Worm (Caenorhabditis elegans) whole organism, late embryonic: ENCODE data around the gene F41E7.2.
A peak's percentile ranks its signal among the peaks of the same experiment; 100 is the strongest.

ENCODE experiments used
- C08G9.2 ChIP-seq: sonication (generic microtip); optimal IDR thresholded peaks from 2 replicates; lab custom pipeline; 2016; ENCODE audit warnings: mild to moderate bottlenecking, missing genetic modification characterization, moderate library complexity, missing compliant biosample characterization
- C38D4.7 ChIP-seq: fragments of 200-800 bp; sonication (Bioruptor generic); optimal IDR thresholded peaks from 2 replicates; lab custom pipeline; 2018; ENCODE audit warnings: mild to moderate bottlenecking, missing genetic modification characterization, moderate library complexity, missing compliant biosample characterization
- T23F11.4 ChIP-seq: fragments of 200-800 bp; sonication (Bioruptor generic); optimal IDR thresholded peaks from 2 replicates; lab custom pipeline; 2018; ENCODE audit warnings: mild to moderate bottlenecking, missing genetic modification characterization, missing compliant biosample characterization
- Y22D7AL.16 ChIP-seq: sonication (generic microtip); optimal IDR thresholded peaks from 2 replicates; lab custom pipeline; 2016; ENCODE audit warnings: missing genetic modification characterization, missing compliant biosample characterization
- ceh-14 ChIP-seq: sonication (generic microtip); optimal IDR thresholded peaks from 2 replicates; lab custom pipeline; 2016; ENCODE audit warnings: missing genotype, missing genetic modification characterization, missing compliant biosample characterization
- ceh-22 ChIP-seq: sonication (generic microtip); optimal IDR thresholded peaks from 2 replicates; lab custom pipeline; 2017; ENCODE audit warnings: missing biosample characterization, missing genetic modification characterization
- ceh-30 ChIP-seq: fragments of 150-350 bp; optimal IDR thresholded peaks from 2 replicates; lab custom pipeline; 2014; ENCODE audit warnings: missing biosample characterization, missing genetic modification characterization
- ceh-31 ChIP-seq: sonication (generic microtip); optimal IDR thresholded peaks from 2 replicates; lab custom pipeline; 2016; ENCODE audit warnings: missing genetic modification characterization, missing compliant biosample characterization
- ceh-34 ChIP-seq: sonication (generic microtip); optimal IDR thresholded peaks from 2 replicates; lab custom pipeline; 2016; ENCODE audit warnings: mild to moderate bottlenecking, missing genetic modification characterization, missing compliant biosample characterization
- ceh-6 ChIP-seq: fragments of 200-800 bp; sonication (Bioruptor generic); optimal IDR thresholded peaks from 2 replicates; lab custom pipeline; 2018; ENCODE audit warnings: mild to moderate bottlenecking, missing genetic modification characterization, missing compliant biosample characterization
- ceh-9 ChIP-seq: sonication (generic microtip); optimal IDR thresholded peaks from 2 replicates; lab custom pipeline; 2016; ENCODE audit warnings: mild to moderate bottlenecking, missing genetic modification characterization, inconsistent platforms, missing compliant biosample characterization
- dmd-4 ChIP-seq: sonication (generic microtip); optimal IDR thresholded peaks from 2 replicates; lab custom pipeline; 2016; ENCODE audit warnings: borderline replicate concordance, missing genetic modification characterization, missing compliant biosample characterization
- dve-1 ChIP-seq: sonication (generic microtip); optimal IDR thresholded peaks from 2 replicates; lab custom pipeline; 2017; ENCODE audit warnings: antibody characterized with exemption, mild to moderate bottlenecking, missing genetic modification characterization, missing compliant biosample characterization
- elt-2 ChIP-seq: sonication (generic microtip); optimal IDR thresholded peaks from 2 replicates; lab custom pipeline; 2016; ENCODE audit warnings: missing genetic modification reagents, missing genetic modification characterization, missing compliant biosample characterization
- eyg-1 ChIP-seq: sonication (generic microtip); optimal IDR thresholded peaks from 2 replicates; lab custom pipeline; 2016; ENCODE audit warnings: missing genotype, missing genetic modification characterization, missing compliant biosample characterization
- fkh-10 ChIP-seq: fragments of 150-350 bp; optimal IDR thresholded peaks from 2 replicates; lab custom pipeline; 2014; ENCODE audit warnings: missing biosample characterization, missing genetic modification reagents, missing genetic modification characterization
- hlh-15 ChIP-seq: sonication (generic microtip); optimal IDR thresholded peaks from 2 replicates; lab custom pipeline; 2016; ENCODE audit warnings: missing genetic modification characterization, missing compliant biosample characterization
- hlh-30 ChIP-seq: sonication (generic microtip); optimal IDR thresholded peaks from 2 replicates; lab custom pipeline; 2017; ENCODE audit warnings: antibody characterized with exemption, missing genetic modification characterization, missing compliant biosample characterization; ENCODE audit not compliant: insufficient read depth
- hlh-6 ChIP-seq: sonication (generic microtip); optimal IDR thresholded peaks from 2 replicates; lab custom pipeline; 2016; ENCODE audit warnings: missing genotype, missing genetic modification characterization, missing compliant biosample characterization
- hlh-8 ChIP-seq: sonication (generic microtip); optimal IDR thresholded peaks from 2 replicates; lab custom pipeline; 2016; ENCODE audit warnings: missing genotype, missing genetic modification characterization, missing compliant biosample characterization
- mec-3 ChIP-seq: sonication (generic microtip); optimal IDR thresholded peaks from 2 replicates; lab custom pipeline; 2016; ENCODE audit warnings: borderline replicate concordance, missing genetic modification characterization, missing compliant biosample characterization
- nfya-1 ChIP-seq: sonication (generic microtip); optimal IDR thresholded peaks from 2 replicates; lab custom pipeline; 2017; ENCODE audit warnings: missing genetic modification characterization, mild to moderate bottlenecking, missing compliant biosample characterization, antibody characterized with exemption, moderate library complexity
- odd-2 ChIP-seq: sonication (generic microtip); optimal IDR thresholded peaks from 2 replicates; lab custom pipeline; 2017; ENCODE audit warnings: antibody characterized with exemption, mild to moderate bottlenecking, missing genetic modification characterization, missing compliant biosample characterization
- pag-3 ChIP-seq: sonication (generic microtip); optimal IDR thresholded peaks from 2 replicates; lab custom pipeline; 2016; ENCODE audit warnings: missing compliant biosample characterization, missing genetic modification characterization, borderline replicate concordance
- pha-2 ChIP-seq: sonication (generic microtip); optimal IDR thresholded peaks from 2 replicates; lab custom pipeline; 2017; ENCODE audit warnings: mild to moderate bottlenecking, missing genetic modification characterization, missing compliant biosample characterization
- pha-4 ChIP-seq: fragments of 150-350 bp; optimal IDR thresholded peaks from 2 replicates; lab custom pipeline; 2018; ENCODE audit warnings: missing biosample characterization, missing genetic modification reagents, missing genetic modification characterization
- pros-1 ChIP-seq: fragments of 150-350 bp; optimal IDR thresholded peaks from 2 replicates; lab custom pipeline; 2014; ENCODE audit warnings: missing biosample characterization, missing genetic modification reagents, missing genetic modification characterization
- ref-2 ChIP-seq: sonication (generic microtip); optimal IDR thresholded peaks from 2 replicates; lab custom pipeline; 2016; ENCODE audit warnings: missing genetic modification characterization, missing compliant biosample characterization
- rnt-1 ChIP-seq: sonication (generic microtip); optimal IDR thresholded peaks from 2 replicates; lab custom pipeline; 2016; ENCODE audit warnings: missing genetic modification characterization, missing compliant biosample characterization
- sdc-2 ChIP-seq: sonication (generic microtip); optimal IDR thresholded peaks from 2 replicates; lab custom pipeline; 2016; ENCODE audit warnings: missing genotype, missing genetic modification characterization, missing compliant biosample characterization
- syd-9 ChIP-seq: sonication (generic microtip); optimal IDR thresholded peaks from 2 replicates; lab custom pipeline; 2016; ENCODE audit warnings: mild to moderate bottlenecking, missing genetic modification characterization, moderate library complexity, missing compliant biosample characterization
- tbx-2 ChIP-seq: sonication (generic microtip); optimal IDR thresholded peaks from 2 replicates; lab custom pipeline; 2016; ENCODE audit warnings: missing genetic modification characterization, missing compliant biosample characterization
- tbx-7 ChIP-seq: sonication (generic microtip); optimal IDR thresholded peaks from 2 replicates; lab custom pipeline; 2016; ENCODE audit warnings: missing genotype, missing genetic modification characterization, missing compliant biosample characterization
- ttx-3 ChIP-seq: sonication (generic microtip); optimal IDR thresholded peaks from 2 replicates; lab custom pipeline; 2016; ENCODE audit warnings: missing genetic modification reagents, missing genetic modification characterization, missing compliant biosample characterization
- unc-3 ChIP-seq, 2 experiments: fragments of 200-800 bp in 1 of 2; sonication (Bioruptor generic) in 1 of 2; sonication (generic microtip) in 1 of 2; conservative IDR thresholded peaks in 1 of 2; optimal IDR thresholded peaks in 1 of 2; 2 replicates each; pipeline versions ENCODE4 v1.3.6 to Lab custom; 2016 to 2022; ENCODE audit warnings: missing compliant biosample characterization in 2 of 2, missing genetic modification characterization in 2 of 2, missing genetic modification reagents in 1 of 2
- unc-42 ChIP-seq: sonication (generic microtip); optimal IDR thresholded peaks from 2 replicates; lab custom pipeline; 2016; ENCODE audit warnings: missing genotype, missing genetic modification characterization, missing compliant biosample characterization
- unc-55 ChIP-seq: sonication (generic microtip); optimal IDR thresholded peaks from 2 replicates; lab custom pipeline; 2017; ENCODE audit warnings: missing biosample characterization, missing genetic modification reagents, missing genetic modification characterization
- unc-86 ChIP-seq: sonication (generic microtip); optimal IDR thresholded peaks from 2 replicates; lab custom pipeline; 2016; ENCODE audit warnings: missing genetic modification characterization, missing compliant biosample characterization
- zip-5 ChIP-seq: sonication (generic microtip); optimal IDR thresholded peaks from 2 replicates; lab custom pipeline; 2016; ENCODE audit warnings: missing genetic modification characterization, missing compliant biosample characterization
- ztf-16 ChIP-seq: sonication (generic microtip); optimal IDR thresholded peaks from 2 replicates; lab custom pipeline; 2017; ENCODE audit warnings: missing genetic modification characterization, missing compliant biosample characterization

F41E7.2 gene

DNA sequence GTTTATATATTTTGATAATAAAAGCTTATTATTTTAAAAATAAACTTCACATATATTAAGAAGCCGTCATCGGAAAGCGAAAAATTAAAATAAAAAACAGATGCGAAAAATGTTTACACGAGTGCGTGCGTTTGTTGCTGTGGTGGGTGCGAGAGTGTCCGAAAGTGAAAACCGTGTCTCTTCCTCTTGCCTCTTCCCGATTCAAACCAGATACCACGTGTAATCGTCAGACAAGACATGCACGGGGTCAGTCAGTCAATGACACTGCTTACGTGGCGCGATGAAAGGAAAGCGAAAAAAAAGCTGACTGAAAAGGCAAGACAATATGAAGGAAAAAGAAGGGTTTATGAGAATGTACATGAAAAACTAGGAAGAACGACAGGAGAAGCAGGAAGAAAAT, 42.6 kb upstream of the F41E7.2 start:
- TF ChIP-seq ceh-6 (no peak), hlh-30 (peak; percentile 19), hlh-8 (tag; lab: Kevin White, UChicago) (no peak), dmd-4 (no peak)

DNA sequence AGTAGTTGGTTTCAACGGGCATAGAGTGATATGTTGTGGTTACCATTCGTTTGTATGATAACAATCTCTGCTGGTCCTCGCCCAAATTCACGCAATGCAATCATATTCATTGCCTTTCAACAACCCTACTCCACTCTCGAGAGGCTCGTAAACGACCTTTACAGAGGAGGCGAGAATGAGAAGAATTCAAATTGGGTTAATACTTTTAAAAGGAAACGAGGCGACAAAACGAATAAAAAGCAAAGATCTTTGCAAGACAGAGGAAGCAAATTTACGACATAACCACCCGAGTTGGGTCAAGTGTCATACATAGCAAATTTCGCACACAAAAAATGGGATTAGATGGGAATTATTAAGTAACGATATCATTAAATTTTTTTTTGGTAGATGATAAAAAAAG, 41.1 kb upstream of the F41E7.2 start:
- TF ChIP-seq dve-1 (no peak), unc-42 (peak; percentile 13), Y22D7AL.16 (tag; lab: Kevin White, UChicago) (no peak), ceh-31 (tag; lab: Kevin White, UChicago) (no peak)
- TF ChIP-seq, all 69 proteins: peak for 1

DNA sequence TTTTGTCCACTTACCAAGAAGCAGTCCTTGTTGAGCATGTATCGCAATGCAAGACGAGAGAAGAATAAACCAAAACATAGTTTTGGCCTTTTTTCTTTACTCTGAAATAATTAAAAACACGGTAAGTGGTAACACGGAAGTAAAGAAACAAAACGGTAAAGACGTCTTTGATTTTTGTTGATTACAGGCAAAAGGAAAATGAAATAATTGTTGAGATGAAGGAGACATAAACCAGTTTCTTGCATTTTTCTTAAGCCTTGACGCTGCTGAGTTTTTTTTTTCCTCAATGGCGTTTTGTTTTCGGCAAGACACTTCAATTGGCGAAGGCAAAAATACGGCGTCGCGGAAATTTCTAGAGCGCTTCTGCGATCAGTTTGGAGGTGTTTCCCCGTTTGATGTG, 36.6 kb upstream of the F41E7.2 start, which contains the start of gene zipt-13:
TSS of gene zipt-13 (minus strand) at position 101 of the 400 bp plus-strand sequence.
- TF ChIP-seq unc-55 (GFP tag; lab: Kevin White, UChicago) (no peak), odd-2 (tag; lab: Kevin White, UChicago) (no peak), ttx-3 (no peak), pha-2 (no peak), ceh-14 (no peak), hlh-6 (tag; lab: Kevin White, UChicago) (no peak), ceh-31 (tag; lab: Kevin White, UChicago) (no peak), ceh-9 (no peak), rnt-1 (tag; lab: Kevin White, UChicago) (no peak), pros-1 (tag; lab: Kevin White, UChicago) (no peak), unc-86 (tag; lab: Kevin White, UChicago) (no peak), zip-5 (tag; lab: Kevin White, UChicago) (no peak), fkh-10 (GFP tag; lab: Kevin White, UChicago) (no peak), C38D4.7 (no peak), elt-2 (tag; lab: Kevin White, UChicago) (no peak)

ce11 chrX:10238146-10238749, 35.2 kb upstream of the F41E7.2 start:
- no peak for TF ChIP-seq ceh-34 (tag; lab: Kevin White, UChicago)
- no peak for TF ChIP-seq ceh-6
- no peak for TF ChIP-seq tbx-7 (tag; lab: Kevin White, UChicago)
- TF ChIP-seq ztf-16 (tag; lab: Kevin White, UChicago), result no peak
- no peak for TF ChIP-seq hlh-15 (tag; lab: Kevin White, UChicago)
- TF ChIP-seq nfya-1 (tag; lab: Kevin White, UChicago), result peak; percentile 40
- no peak for TF ChIP-seq sdc-2 (tag; lab: Kevin White, UChicago)
- peak; percentile 73 for TF ChIP-seq unc-55 (GFP tag; lab: Kevin White, UChicago)
- peak; percentile 1 for TF ChIP-seq tbx-2 (tag; lab: Kevin White, UChicago)

- no peak for TF ChIP-seq odd-2 (tag; lab: Kevin White, UChicago)
- no peak for TF ChIP-seq syd-9 (tag; lab: Kevin White, UChicago)
- TF ChIP-seq unc-3 (GFP tag; conservative IDR thresholded peaks at IDR 0.05; lab: Robert Waterston, UW), result no peak
- no peak for TF ChIP-seq unc-3 (tag; optimal IDR thresholded peaks at IDR 0.05; lab: Kevin White, UChicago)
- no peak for TF ChIP-seq unc-55 (GFP tag; lab: Kevin White, UChicago)
- no peak for TF ChIP-seq tbx-2 (tag; lab: Kevin White, UChicago)
- TF ChIP-seq pag-3, result no peak
- no peak for TF ChIP-seq ref-2
- TF ChIP-seq ceh-30 (tag; lab: Kevin White, UChicago), result no peak
- TF ChIP-seq ceh-31 (tag; lab: Kevin White, UChicago), result no peak
- TF ChIP-seq pha-4 (tag; lab: Kevin White, UChicago), result no peak
- TF ChIP-seq unc-42, result no peak
- no peak for TF ChIP-seq mec-3 (tag; lab: Kevin White, UChicago)
- TF ChIP-seq C08G9.2 (tag; lab: Kevin White, UChicago), result no peak
- TF ChIP-seq eyg-1 (tag; lab: Kevin White, UChicago), result no peak
- no peak for TF ChIP-seq sdc-2 (tag; lab: Kevin White, UChicago)
- TF ChIP-seq elt-2 (tag; lab: Kevin White, UChicago), result no peak
- no peak for TF ChIP-seq T23F11.4
- TF ChIP-seq unc-86 (tag; lab: Kevin White, UChicago), result no peak
- no peak for TF ChIP-seq ceh-22 (tag; lab: Kevin White, UChicago)
- TF ChIP-seq hlh-6 (tag; lab: Kevin White, UChicago), result no peak
Measured at ce11 chrX:10240939-10241338, 32.6 kb upstream of the F41E7.2 start, which contains the start of gene str-74. Gene str-74, minus strand, starts transcription at chrX:10241039.
